Fruit fly (Drosophila melanogaster) whole organism, embryonic: Measurements from ENCODE around the gene how.

Source experiments
- CG10267 ChIP-seq: fragments of 200-800 bp; sonication (Bioruptor generic); optimal IDR thresholded peaks from 2 replicates; lab custom pipeline; 2018; ENCODE audit warnings: missing biosample characterization, mild to moderate bottlenecking, missing genetic modification characterization, moderate library complexity
- CG10274 ChIP-seq: fragments of 200-800 bp; sonication (Bioruptor generic); optimal IDR thresholded peaks from 3 replicates; lab custom pipeline; 2017; ENCODE audit warnings: missing biosample characterization, mild to moderate bottlenecking, missing genetic modification characterization
- CG10321 ChIP-seq: fragments of 200-800 bp; sonication (Bioruptor generic); IDR thresholded peaks from 2 replicates; pipeline ENCODE4 v1.3.6; 2022; ENCODE audit warnings: missing biosample characterization, missing genetic modification characterization
- CG10565 ChIP-seq: fragments of 200-800 bp; sonication (Bioruptor generic); optimal IDR thresholded peaks from 3 replicates; lab custom pipeline; 2016; ENCODE audit warnings: missing biosample characterization, mild to moderate bottlenecking, missing genetic modification characterization
- CG11398 ChIP-seq: fragments of 200-800 bp; sonication (Bioruptor generic); optimal IDR thresholded peaks from 2 replicates; lab custom pipeline; 2016; ENCODE audit warnings: missing biosample characterization, missing genetic modification characterization
- CG12744 ChIP-seq: fragments of 200-800 bp; sonication (Bioruptor generic); optimal IDR thresholded peaks from 2 replicates; lab custom pipeline; 2016; ENCODE audit warnings: missing biosample characterization, missing genetic modification characterization
- CG14014 ChIP-seq: fragments of 200-800 bp; sonication (Bioruptor generic); IDR thresholded peaks from 2 replicates; pipeline ENCODE4 v1.3.6; 2022; ENCODE audit warnings: missing biosample characterization, missing genetic modification characterization
- CG15514 ChIP-seq: fragments of 200-800 bp; sonication (Bioruptor generic); optimal IDR thresholded peaks from 3 replicates; lab custom pipeline; 2017; ENCODE audit warnings: missing biosample characterization, missing genetic modification characterization, mild to moderate bottlenecking, moderate library complexity, missing genetic modification reagents
- CG15696 ChIP-seq: fragments of 200-800 bp; sonication (Bioruptor generic); optimal IDR thresholded peaks from 2 replicates; lab custom pipeline; 2019; ENCODE audit warnings: missing biosample characterization, mild to moderate bottlenecking, missing genetic modification characterization, moderate library complexity
- CG16813 ChIP-seq: fragments of 200-800 bp; sonication (Bioruptor generic); IDR thresholded peaks from 3 replicates; pipeline ENCODE4 v1.3.6; 2022; ENCODE audit warnings: missing biosample characterization, missing genetic modification characterization; ENCODE audit not compliant: partially characterized antibody
- CG17186 ChIP-seq: fragments of 200-800 bp; sonication (Bioruptor generic); optimal IDR thresholded peaks from 3 replicates; lab custom pipeline; 2017; ENCODE audit warnings: missing biosample characterization, missing genetic modification reagents, missing genetic modification characterization
- CG2199 ChIP-seq: fragments of 200-800 bp; sonication (Bioruptor generic); IDR thresholded peaks from 3 replicates; pipeline ENCODE4 v1.3.6; 2022; ENCODE audit warnings: missing biosample characterization, missing genetic modification characterization
- CG3407 ChIP-seq: fragments of 200-800 bp; sonication (Bioruptor generic); optimal IDR thresholded peaks from 2 replicates; lab custom pipeline; 2018; ENCODE audit warnings: missing biosample characterization, mild to moderate bottlenecking, missing genetic modification characterization
- CG4617 ChIP-seq: fragments of 200-800 bp; sonication (Bioruptor generic); optimal IDR thresholded peaks from 3 replicates; lab custom pipeline; 2016; ENCODE audit warnings: missing biosample characterization, missing genetic modification characterization, borderline replicate concordance
- CG6813 ChIP-seq: fragments of 200-800 bp; sonication (Bioruptor generic); optimal IDR thresholded peaks from 2 replicates; lab custom pipeline; 2017; ENCODE audit warnings: missing biosample characterization, missing genetic modification characterization, mild to moderate bottlenecking, moderate library complexity, missing genetic modification reagents
- CG7786 ChIP-seq: fragments of 200-800 bp; sonication (Bioruptor generic); optimal IDR thresholded peaks from 2 replicates; lab custom pipeline; 2016; ENCODE audit warnings: missing biosample characterization, missing genetic modification characterization
- D ChIP-seq, 2 experiments: fragments of 200-800 bp in 1 of 2; fragments of >200 bp in 1 of 2; sonication (Bioruptor generic) in 1 of 2; optimal IDR thresholded peaks; 2 replicates in 1 of 2; 3 replicates in 1 of 2; lab custom pipeline; 2017; ENCODE audit warnings: mild to moderate bottlenecking in 1 of 2, missing biosample characterization in 1 of 2, missing genetic modification characterization in 1 of 2, missing genetic modification reagents in 1 of 2
- Dbx ChIP-seq: fragments of 200-800 bp; sonication (Bioruptor generic); IDR thresholded peaks from 3 replicates; pipeline ENCODE4 v1.3.6; 2022; ENCODE audit warnings: missing biosample characterization, missing genetic modification characterization
- Hr78 ChIP-seq, 2 experiments: fragments of 200-800 bp in 1 of 2; fragments of >200 bp in 1 of 2; sonication (Bioruptor generic) in 1 of 2; optimal IDR thresholded peaks; 2 replicates each; lab custom pipeline; 2017 to 2019; ENCODE audit warnings: missing biosample characterization in 2 of 2, missing genetic modification characterization in 2 of 2, mild to moderate bottlenecking in 1 of 2, moderate library complexity in 1 of 2
- Kr ChIP-seq: fragments of 200-800 bp; sonication (Bioruptor generic); optimal IDR thresholded peaks from 2 replicates; lab custom pipeline; 2017; ENCODE audit warnings: missing biosample characterization, mild to moderate bottlenecking, missing genetic modification characterization
- Lpt ChIP-seq: fragments of >200 bp; optimal IDR thresholded peaks from 2 replicates; lab custom pipeline; 2018; ENCODE audit warnings: missing biosample characterization, missing genetic modification characterization
- Med ChIP-seq: fragments of 200-800 bp; sonication (Bioruptor generic); peaks from one replicate; lab custom pipeline; 2016; ENCODE audit warnings: missing biosample characterization, missing genetic modification characterization, mild to moderate bottlenecking, inconsistent platforms, moderate library complexity
- Nf-YA ChIP-seq: fragments of 200-800 bp; sonication (Bioruptor generic); IDR thresholded peaks from 2 replicates; pipeline ENCODE4 v1.3.6; 2022; ENCODE audit warnings: missing biosample characterization, missing genetic modification characterization
- Nf-YB ChIP-seq: fragments of 200-800 bp; sonication (Bioruptor generic); optimal IDR thresholded peaks from 3 replicates; lab custom pipeline; 2019; ENCODE audit warnings: missing biosample characterization, mild to moderate bottlenecking, missing genetic modification characterization, moderate library complexity
- PHDP ChIP-seq: fragments of 200-800 bp; sonication (Bioruptor generic); optimal IDR thresholded peaks from 3 replicates; lab custom pipeline; 2018; ENCODE audit warnings: missing biosample characterization, mild to moderate bottlenecking, missing genetic modification characterization, moderate library complexity
- Sox102F ChIP-seq: fragments of 200-800 bp; sonication (Bioruptor generic); optimal IDR thresholded peaks from 2 replicates; lab custom pipeline; 2018; ENCODE audit warnings: missing biosample characterization, mild to moderate bottlenecking, missing genetic modification characterization, moderate library complexity
- Xrp1 ChIP-seq: fragments of 200-800 bp; sonication (Bioruptor generic); IDR thresholded peaks from 2 replicates; pipeline ENCODE4 v1.3.6; 2022; ENCODE audit warnings: missing biosample characterization, missing genetic modification characterization
- ac ChIP-seq: fragments of 200-800 bp; sonication (Bioruptor generic); optimal IDR thresholded peaks from 3 replicates; lab custom pipeline; 2017; ENCODE audit warnings: missing biosample characterization, mild to moderate bottlenecking, missing genetic modification characterization
- ara ChIP-seq: fragments of 200-800 bp; sonication (Bioruptor generic); IDR thresholded peaks from 2 replicates; pipeline ENCODE4 v1.3.6; 2022; ENCODE audit warnings: missing biosample characterization, missing genetic modification characterization
- ash1 ChIP-seq: fragments of 200-800 bp; sonication (Bioruptor generic); optimal IDR thresholded peaks from 2 replicates; lab custom pipeline; 2018; ENCODE audit warnings: missing biosample characterization, mild to moderate bottlenecking, missing genetic modification characterization
- cato ChIP-seq: fragments of 200-800 bp; sonication (Bioruptor generic); optimal IDR thresholded peaks from 2 replicates; lab custom pipeline; 2016; ENCODE audit warnings: missing biosample characterization, missing genetic modification characterization, borderline replicate concordance
- chm ChIP-seq: fragments of 200-800 bp; sonication (Bioruptor generic); IDR thresholded peaks from 2 replicates; pipeline ENCODE4 v1.3.6; 2022; ENCODE audit warnings: missing biosample characterization, missing genetic modification characterization
- crc ChIP-seq: fragments of 200-800 bp; sonication (Bioruptor generic); optimal IDR thresholded peaks from 2 replicates; lab custom pipeline; 2016; ENCODE audit warnings: missing biosample characterization, missing genetic modification characterization
- crol ChIP-seq: fragments of 200-800 bp; sonication (Bioruptor generic); IDR thresholded peaks from 2 replicates; pipeline ENCODE4 v1.3.6; 2022; ENCODE audit warnings: missing biosample characterization, missing genetic modification characterization
- emc ChIP-seq: fragments of 200-800 bp; sonication (Bioruptor generic); optimal IDR thresholded peaks from 2 replicates; lab custom pipeline; 2016; ENCODE audit warnings: missing biosample characterization, missing genetic modification characterization
- ind ChIP-seq: fragments of 200-800 bp; sonication (Bioruptor generic); optimal IDR thresholded peaks from 3 replicates; lab custom pipeline; 2016; ENCODE audit warnings: missing biosample characterization, missing genetic modification characterization
- jing ChIP-seq: fragments of 200-800 bp; sonication (Bioruptor generic); optimal IDR thresholded peaks from 2 replicates; lab custom pipeline; 2018; ENCODE audit warnings: missing biosample characterization, mild to moderate bottlenecking, missing genetic modification characterization
- lab ChIP-seq: fragments of 200-800 bp; sonication (Bioruptor generic); optimal IDR thresholded peaks from 3 replicates; lab custom pipeline; 2017; ENCODE audit warnings: missing biosample characterization, missing genetic modification characterization, mild to moderate bottlenecking, moderate library complexity, missing genetic modification reagents
- lbe ChIP-seq: fragments of 200-800 bp; sonication (Bioruptor generic); optimal IDR thresholded peaks from 2 replicates; lab custom pipeline; 2016; ENCODE audit warnings: missing biosample characterization, mild to moderate bottlenecking, missing genetic modification characterization
- luna ChIP-seq: fragments of 200-800 bp; sonication (Bioruptor generic); optimal IDR thresholded peaks from 2 replicates; lab custom pipeline; 2016; ENCODE audit warnings: missing biosample characterization, missing genetic modification characterization
- mirr ChIP-seq: fragments of 200-800 bp; sonication (Bioruptor generic); optimal IDR thresholded peaks from 3 replicates; lab custom pipeline; 2018; ENCODE audit warnings: missing biosample characterization, mild to moderate bottlenecking, missing genetic modification characterization
- nom ChIP-seq: fragments of 200-800 bp; sonication (Bioruptor generic); optimal IDR thresholded peaks from 2 replicates; lab custom pipeline; 2017; ENCODE audit warnings: missing biosample characterization, missing genetic modification characterization, mild to moderate bottlenecking, moderate library complexity, missing genetic modification reagents
- p53 ChIP-seq: fragments of 200-800 bp; sonication (Bioruptor generic); optimal IDR thresholded peaks from 2 replicates; lab custom pipeline; 2016; ENCODE audit warnings: missing biosample characterization, missing genetic modification characterization
- shn ChIP-seq: fragments of 200-800 bp; sonication (Bioruptor generic); optimal IDR thresholded peaks from 3 replicates; lab custom pipeline; 2016; ENCODE audit warnings: missing biosample characterization, missing genetic modification characterization
- wek ChIP-seq: fragments of 200-800 bp; sonication (Bioruptor generic); optimal IDR thresholded peaks from 3 replicates; lab custom pipeline; 2018; ENCODE audit warnings: missing biosample characterization, mild to moderate bottlenecking, missing genetic modification characterization, moderate library complexity
- zfh1 ChIP-seq: fragments of 200-800 bp; sonication (Bioruptor generic); IDR thresholded peaks from 3 replicates; pipeline ENCODE4 v1.3.6; 2022; ENCODE audit warnings: missing biosample characterization, missing genetic modification characterization
- zfh2 ChIP-seq: fragments of 200-800 bp; sonication (Bioruptor generic); optimal IDR thresholded peaks from 2 replicates; lab custom pipeline; 2016; ENCODE audit warnings: missing biosample characterization, missing genetic modification characterization

how gene

dm6 chr3R:22026922-22027742 is 14.9 kb upstream of the how start, which contains the start of the genes Cchl and ND-42 (continued):
- TF ChIP-seq Dbx (GFP tag; lab: Robert Waterston, UW) (peak; percentile 76), lbe (GFP tag; lab: Kevin White, UChicago) (peak; percentile 59), CG7786 (GFP tag; lab: Kevin White, UChicago) (peak; percentile 79), CG10565 (GFP tag; lab: Kevin White, UChicago) (no peak), ind (GFP tag; lab: Kevin White, UChicago) (peak; percentile 85), cato (GFP tag; lab: Kevin White, UChicago) (peak; percentile 66), CG15514 (GFP tag; lab: Kevin White, UChicago) (peak; percentile 68), CG15696 (peak; percentile 79), Med (GFP tag; lab: Kevin White, UChicago) (peak; percentile 97), CG11398 (GFP tag; lab: Kevin White, UChicago) (no peak), CG4617 (GFP tag; lab: Kevin White, UChicago) (peak; percentile 59), Sox102F (GFP tag; lab: Kevin White, UChicago) (peak; percentile 81), nom (peak; percentile 56), CG10321 (GFP tag; lab: Robert Waterston, UW) (peak; percentile 34; the same call in 1 of the 2 replicates), CG17186 (no peak), CG16813 (GFP tag; lab: Robert Waterston, UW) (peak; percentile 60; the same call in 2 of the 3 replicates), PHDP (tag; lab: Kevin White, UChicago) (peak; percentile 83), zfh2 (GFP tag; lab: Kevin White, UChicago) (peak; percentile 79), CG14014 (GFP tag; lab: Robert Waterston, UW) (peak; percentile 56; the same call in 1 of the 2 replicates), CG3407 (peak; percentile 57), jing (GFP tag; lab: Kevin White, UChicago) (no peak), zfh1 (GFP tag; lab: Robert Waterston, UW) (peak; percentile 48; the same call in 2 of the 3 replicates), crc (GFP tag; lab: Kevin White, UChicago) (peak; percentile 53), crol (GFP tag; lab: Robert Waterston, UW) (no peak), ash1 (GFP tag; lab: Kevin White, UChicago) (no peak), Kr (no peak), Nf-YA (GFP tag; lab: Robert Waterston, UW) (0 out of 2 replicates have a peak, but pooled peaks have one; percentile 25), luna (GFP tag; lab: Kevin White, UChicago) (peak; percentile 26), CG12744 (no peak), Nf-YB (GFP tag; lab: Kevin White, UChicago) (peak; percentile 51), ac (no peak), CG10267 (peak; percentile 97), chm (GFP tag; lab: Robert Waterston, UW) (peak; percentile 32; the same call in 1 of the 2 replicates), Lpt (GFP tag; lab: Kevin White, UChicago) (no peak), p53 (peak; percentile 3), CG6813 (GFP tag; lab: Kevin White, UChicago) (peak; percentile 54), CG2199 (0 out of 3 replicates have a peak, but pooled peaks have one; percentile 38), CG10274 (no peak), ara (GFP tag; lab: Robert Waterston, UW) (no peak; the same call in none of the 2 replicates), Hr78 (GFP tag; optimal IDR thresholded peaks at IDR 0.05; lab: Kevin White, UChicago) (peak in 1 of 2 experiments; percentile 11), emc (GFP tag; lab: Kevin White, UChicago) (peak; percentile 52), lab (GFP tag; lab: Kevin White, UChicago) (no peak), D (optimal IDR thresholded peaks at IDR 0.05; lab: Kevin White, UChicago) (no peak), D (GFP tag; optimal IDR thresholded peaks at IDR 0.05; lab: Kevin White, UChicago) (peak; percentile 48), wek (GFP tag; lab: Kevin White, UChicago) (peak; percentile 4), Xrp1 (peak; percentile 76), shn (GFP tag; lab: Kevin White, UChicago) (peak; percentile 55), mirr (GFP tag; lab: Kevin White, UChicago) (no peak)
